Worm (Caenorhabditis elegans) whole organism, L1 larva: ENCODE data around the gene F28C10.1.

Experiments
- elt-3 ChIP-seq, 6 experiments: fragments of 150-350 bp in 1 of 6; sonication (generic microtip); optimal IDR thresholded peaks; 2 replicates each; lab custom pipeline; 2017 to 2018; ENCODE audit warnings: missing biosample characterization in 6 of 6, missing genetic modification characterization in 6 of 6, inconsistent platforms in 1 of 6
- nhr-47 ChIP-seq: sonication (generic microtip); optimal IDR thresholded peaks from 2 replicates; lab custom pipeline; 2016; ENCODE audit warnings: mild to moderate bottlenecking, missing genetic modification characterization, moderate library complexity, missing compliant biosample characterization
- snpc-4 ChIP-seq: fragments of 150-350 bp; optimal IDR thresholded peaks from 2 replicates; lab custom pipeline; 2014; ENCODE audit warnings: missing biosample characterization, missing genetic modification characterization
- unc-62 ChIP-seq: fragments of 150-350 bp; optimal IDR thresholded peaks from 2 replicates; lab custom pipeline; 2014; ENCODE audit warnings: missing biosample characterization, missing genetic modification reagents, missing genetic modification characterization

- TF ChIP-seq elt-3 (tag; optimal IDR thresholded peaks at IDR 0.05; lab: Kevin White, UChicago) (no peak), nhr-47 (tag; lab: Kevin White, UChicago) (no peak), snpc-4 (no peak), unc-62 (GFP tag; lab: Kevin White, UChicago) (no peak)
Observed at ce11 chrX:581754-582153, 38.8 kb downstream of the F28C10.1 start.
